Worm (Caenorhabditis elegans) whole organism, young adult: ENCODE measurements around the gene C56C10.7.

Source experiments
- Y56A3A.18 ChIP-seq: fragments of 200-800 bp; sonication (Bioruptor generic); IDR thresholded peaks from 2 replicates; pipeline ENCODE4 v1.3.6; 2022; ENCODE audit warnings: missing genetic modification reagents, missing genetic modification characterization, missing compliant biosample characterization
- ekl-4 ChIP-seq: fragments of 200-800 bp; sonication (Bioruptor generic); IDR thresholded peaks from 2 replicates; pipeline ENCODE4 v1.3.6; 2022; ENCODE audit warnings: missing genetic modification reagents, missing genetic modification characterization, missing compliant biosample characterization
- madf-3 ChIP-seq: fragments of 200-800 bp; sonication (Bioruptor generic); IDR thresholded peaks from 2 replicates; pipeline ENCODE4 v1.3.6; 2022; ENCODE audit warnings: missing genetic modification reagents, missing genetic modification characterization, missing compliant biosample characterization
- pbrm-1 ChIP-seq: fragments of 200-800 bp; sonication (Bioruptor generic); IDR thresholded peaks from 2 replicates; pipeline ENCODE4 v1.3.6; 2022; ENCODE audit warnings: missing genetic modification reagents, missing genetic modification characterization, missing compliant biosample characterization
- pha-4 ChIP-seq: fragments of 150-350 bp; sonication (generic microtip); optimal IDR thresholded peaks from 2 replicates; lab custom pipeline; 2014; ENCODE audit warnings: missing biosample characterization, missing genetic modification reagents, missing genetic modification characterization
- unc-130 ChIP-seq: sonication (generic microtip); optimal IDR thresholded peaks from 2 replicates; lab custom pipeline; 2016; ENCODE audit warnings: missing genetic modification reagents, missing genetic modification characterization, missing compliant biosample characterization

ce11 chrII:6592251-6592650, 4.9 kb upstream of the C56C10.7 start, which contains the start of gene C56C10.9:
- TF ChIP-seq pha-4 (tag; lab: Kevin White, UChicago) (no peak), Y56A3A.18 (no peak), unc-130 (GFP tag; lab: Kevin White, UChicago) (no peak), pbrm-1 (GFP tag; lab: Robert Waterston, UW) (no peak), madf-3 (GFP tag; lab: Robert Waterston, UW) (no peak), ekl-4 (GFP tag; lab: Robert Waterston, UW) (no peak)
